Worm (Caenorhabditis elegans): ENCODE data around the gene par-3.

par-3 gene

ce11 chrIII:5680141-5680540 is 16.1 kb downstream of the par-3 start, which contains the start of gene pst-2:
Gene pst-2, plus strand, starts transcription at chrIII:5680433.
- TF ChIP-seq ZK185.1 (tag; optimal IDR thresholded peaks at IDR 0.05; ENCODE audit: poor library complexity, severe bottlenecking) (no peak), chd-7 (tag; optimal IDR thresholded peaks at IDR 0.05) (peak; percentile 13), F49E8.2 (tag; optimal IDR thresholded peaks at IDR 0.05; ENCODE audit: insufficient read depth) (peak; percentile 90), rec-8 (tag; optimal IDR thresholded peaks at IDR 0.05) (no peak), snpc-3.4 (tag; optimal IDR thresholded peaks at IDR 0.05) (peak; percentile 70), lin-54 (GFP tag; optimal IDR thresholded peaks at IDR 0.05) (peak; percentile 49), him-1 (tag; optimal IDR thresholded peaks at IDR 0.05) (peak; percentile 47), tlf-1 (GFP tag; optimal IDR thresholded peaks at IDR 0.05) (peak; percentile 27), ekl-4 (GFP tag; IDR thresholded peaks at IDR 0.05) (0 out of 2 replicates have a peak, but pooled peaks have one; percentile 25), attf-6 (GFP tag; IDR thresholded peaks at IDR 0.05) (peak; percentile 37; the same call in 1 of the 2 replicates), hmg-1.2 (GFP tag; IDR thresholded peaks at IDR 0.05) (0 out of 2 replicates have a peak, but pooled peaks have one; percentile 6), rcor-1 (GFP tag; IDR thresholded peaks at IDR 0.05) (peak; percentile 45; the same call in 1 of the 2 replicates), ama-1 (optimal IDR thresholded peaks at IDR 0.05) (no peak), ama-1 (GFP tag; optimal IDR thresholded peaks at IDR 0.05) (peak in 1 of 2 experiments; percentile 37), F33H1.4 (GFP tag; IDR thresholded peaks at IDR 0.05) (peak; percentile 22; the same call in 1 of the 2 replicates), lin-26 (GFP tag; IDR thresholded peaks at IDR 0.05) (no peak), Y95B8A.8 (GFP tag; IDR thresholded peaks at IDR 0.05) (0 out of 2 replicates have a peak, but pooled peaks have one; percentile 6), xnd-1 (tag; optimal IDR thresholded peaks at IDR 0.05) (peak; percentile 3), madf-6 (GFP tag; IDR thresholded peaks at IDR 0.05) (peak; percentile 66; the same call in 1 of the 2 replicates), hrde-1 (tag; optimal IDR thresholded peaks at IDR 0.05; ENCODE audit: borderline replicate concordance) (peak; percentile 74), efl-1 (GFP tag; optimal IDR thresholded peaks at IDR 0.05) (no peak), B0336.3 (GFP tag; IDR thresholded peaks at IDR 0.05) (peak; percentile 14; the same call in 1 of the 2 replicates), Y53G8AR.9 (GFP tag; conservative IDR thresholded peaks at IDR 0.05) (peak; percentile 72; the same call in 1 of the 2 replicates), snpc-1.1 (tag; optimal IDR thresholded peaks at IDR 0.05; ENCODE audit: insufficient read depth) (peak; percentile 13), pbrm-1 (GFP tag; IDR thresholded peaks at IDR 0.05) (peak; percentile 43; the same call in 1 of the 2 replicates), lin-35 (GFP tag; optimal IDR thresholded peaks at IDR 0.05) (no peak), egl-44 (GFP tag; IDR thresholded peaks at IDR 0.05) (0 out of 2 replicates have a peak, but pooled peaks have one; percentile 13), hsf-1 (GFP tag; IDR thresholded peaks at IDR 0.05) (peak; percentile 64; the same call in 1 of the 2 replicates), ceh-58 (GFP tag; IDR thresholded peaks at IDR 0.05) (peak; percentile 67; the same call in 1 of the 2 replicates), ztf-25 (GFP tag; IDR thresholded peaks at IDR 0.05) (peak; percentile 12; the same call in 1 of the 2 replicates), tbx-9 (tag; optimal IDR thresholded peaks at IDR 0.05; ENCODE audit: borderline replicate concordance) (no peak), attf-3 (GFP tag; conservative IDR thresholded peaks at IDR 0.05) (no peak), unc-130 (GFP tag; optimal IDR thresholded peaks at IDR 0.05) (peak; percentile 1)

- TF ChIP-seq F39B2.1 (GFP tag; IDR thresholded peaks at IDR 0.05) (no peak), cebp-2 (GFP tag; IDR thresholded peaks at IDR 0.05) (no peak), D2030.7 (GFP tag; IDR thresholded peaks at IDR 0.05) (no peak), pbrm-1 (GFP tag; IDR thresholded peaks at IDR 0.05) (no peak), snpc-1.1 (tag; optimal IDR thresholded peaks at IDR 0.05; ENCODE audit: insufficient read depth) (no peak), unc-62 (GFP tag; optimal IDR thresholded peaks at IDR 0.05) (no peak), egl-44 (GFP tag; IDR thresholded peaks at IDR 0.05) (no peak), unc-130 (GFP tag; optimal IDR thresholded peaks at IDR 0.05) (no peak), madf-10 (tag; optimal IDR thresholded peaks at IDR 0.05) (no peak), cebp-1 (GFP tag; IDR thresholded peaks at IDR 0.05) (no peak), cebp-1 (tag; optimal IDR thresholded peaks at IDR 0.05) (no peak), ets-4 (GFP tag; optimal IDR thresholded peaks at IDR 0.05) (no peak), nhr-120 (GFP tag; IDR thresholded peaks at IDR 0.05) (no peak), lin-40 (tag; optimal IDR thresholded peaks at IDR 0.05) (no peak), chd-7 (tag; optimal IDR thresholded peaks at IDR 0.05) (no peak), C17E4.6 (GFP tag; IDR thresholded peaks at IDR 0.05) (no peak), C06A6.2 (GFP tag; conservative IDR thresholded peaks at IDR 0.05) (no peak), ccch-3 (GFP tag; optimal IDR thresholded peaks at IDR 0.05) (no peak), ceh-91 (GFP tag; IDR thresholded peaks at IDR 0.05) (no peak), attf-3 (GFP tag; conservative IDR thresholded peaks at IDR 0.05) (no peak)
Observed at ce11 chrIII:5683998-5684397, 20.0 kb downstream of the par-3 start, which contains the start of gene rcan-1. Gene rcan-1, minus strand, starts transcription at chrIII:5684098.
